1 fruit fly cellular context compared by ENCODE assay signal in the genomic region with DNA sequence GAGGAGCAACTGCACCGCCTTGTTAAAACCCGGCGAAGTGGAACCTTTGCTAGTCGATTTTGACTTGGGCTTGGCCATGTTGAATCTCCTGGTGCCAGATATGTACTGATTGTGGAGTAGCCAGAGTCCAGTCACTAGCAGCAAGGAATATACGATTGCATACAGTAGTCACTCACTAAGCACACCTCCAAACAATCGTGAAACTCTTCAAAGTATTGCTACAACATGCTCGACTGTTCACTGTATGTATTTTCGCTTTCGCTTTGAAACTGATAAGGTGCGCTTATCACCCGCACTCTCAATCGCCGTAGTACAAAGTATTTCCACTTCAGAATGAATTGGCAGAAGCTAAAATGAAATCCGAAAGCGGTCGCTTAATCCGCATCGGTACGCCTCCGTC.
TF ChIP-seq lines count a peak whose summit lies in the region.

No protein-coding gene starts in this region.

TF ChIP-seq in whole organism, embryonic, 481 proteins besides CTCF, POLR2A, EP300 and RAD21 (continued from another document and continues in another):
- TF ChIP-seq CG8290 (GFP tag; optimal IDR thresholded peaks at IDR 0.05; lab: Kevin White, UChicago) (no peak), CG8290 (tag; optimal IDR thresholded peaks at IDR 0.05; lab: Kevin White, UChicago) (peak in 1 of 2 experiments; percentile 97), Dfd (GFP tag; optimal IDR thresholded peaks at IDR 0.05; lab: Kevin White, UChicago) (no peak), gfzf (GFP tag; optimal IDR thresholded peaks at IDR 0.05; lab: Kevin White, UChicago) (no peak), CG34422 (GFP tag; IDR thresholded peaks at IDR 0.05; lab: Robert Waterston, UW) (peak; percentile 65), CG7987 (GFP tag; optimal IDR thresholded peaks at IDR 0.05; lab: Kevin White, UChicago) (peak; percentile 41), CG7556 (GFP tag; optimal IDR thresholded peaks at IDR 0.05; lab: Kevin White, UChicago) (peak; percentile 30), CG11085 (GFP tag; IDR thresholded peaks at IDR 0.05; lab: Robert Waterston, UW) (peak; percentile 55; the same call in 1 of the 2 replicates), Rfx (GFP tag; IDR thresholded peaks at IDR 0.05; lab: Robert Waterston, UW) (peak; percentile 88), CG11247 (GFP tag; IDR thresholded peaks at IDR 0.05; lab: Robert Waterston, UW) (peak; percentile 77), sim (GFP tag; IDR thresholded peaks at IDR 0.05; lab: Robert Waterston, UW) (no peak), lmd (GFP tag; IDR thresholded peaks at IDR 0.05; lab: Robert Waterston, UW) (peak; percentile 77), br (optimal IDR thresholded peaks at IDR 0.05; lab: Kevin White, UChicago) (no peak), TFAM (GFP tag; optimal IDR thresholded peaks at IDR 0.05; lab: Kevin White, UChicago) (no peak), CG18764 (GFP tag; optimal IDR thresholded peaks at IDR 0.05; lab: Kevin White, UChicago) (peak; percentile 29), Ptx1 (GFP tag; IDR thresholded peaks at IDR 0.05; lab: Robert Waterston, UW) (peak; percentile 69), CG13296 (GFP tag; optimal IDR thresholded peaks at IDR 0.05; lab: Kevin White, UChicago) (peak; percentile 62), CG17829 (tag; optimal IDR thresholded peaks at IDR 0.05; lab: Kevin White, UChicago) (peak; percentile 47), CG4404 (GFP tag; IDR thresholded peaks at IDR 0.05; lab: Robert Waterston, UW) (no peak), Sox100B (GFP tag; optimal IDR thresholded peaks at IDR 0.05; lab: Kevin White, UChicago) (no peak), inv (GFP tag; IDR thresholded peaks at IDR 0.05; lab: Robert Waterston, UW; ENCODE audit: partially characterized antibody) (no peak), rib (GFP tag; IDR thresholded peaks at IDR 0.05; lab: Robert Waterston, UW) (peak; percentile 69; the same call in 1 of the 2 replicates), GATAe (GFP tag; conservative IDR thresholded peaks at IDR 0.05; lab: Robert Waterston, UW) (peak; percentile 94), CG2120 (GFP tag; optimal IDR thresholded peaks at IDR 0.05; lab: Kevin White, UChicago) (peak; percentile 90), CG12155 (GFP tag; optimal IDR thresholded peaks at IDR 0.05; lab: Kevin White, UChicago) (peak; percentile 64), Mad (GFP tag; optimal IDR thresholded peaks at IDR 0.05; lab: Kevin White, UChicago) (peak; percentile 11), Dll (GFP tag; IDR thresholded peaks at IDR 0.05; lab: Robert Waterston, UW; ENCODE audit: partially characterized antibody) (no peak), Hsf (GFP tag; optimal IDR thresholded peaks at IDR 0.05; lab: Kevin White, UChicago) (peak; percentile 66), Deaf1 (tag; optimal IDR thresholded peaks at IDR 0.05; lab: Kevin White, UChicago) (peak; percentile 49), Doc3 (GFP tag; IDR thresholded peaks at IDR 0.05; lab: Robert Waterston, UW; ENCODE audit: partially characterized antibody) (no peak), CG8359 (GFP tag; optimal IDR thresholded peaks at IDR 0.05; lab: Kevin White, UChicago; ENCODE audit: borderline replicate concordance) (no peak), gem (tag; optimal IDR thresholded peaks at IDR 0.05; lab: Kevin White, UChicago) (peak; percentile 51), CG12236 (GFP tag; optimal IDR thresholded peaks at IDR 0.05; lab: Kevin White, UChicago) (no peak), CG8765 (GFP tag; IDR thresholded peaks at IDR 0.05; lab: Robert Waterston, UW) (no peak), CG3065 (GFP tag; optimal IDR thresholded peaks at IDR 0.05; lab: Kevin White, UChicago) (no peak), CG1647 (GFP tag; optimal IDR thresholded peaks at IDR 0.05; lab: Kevin White, UChicago) (peak; percentile 65), zfh1 (GFP tag; IDR thresholded peaks at IDR 0.05; lab: Robert Waterston, UW) (peak; percentile 67; the same call in 2 of the 3 replicates), CG6272 (GFP tag; IDR thresholded peaks at IDR 0.05; lab: Robert Waterston, UW) (peak; percentile 35; the same call in 1 of the 2 replicates), vnd (GFP tag; IDR thresholded peaks at IDR 0.05; lab: Robert Waterston, UW; ENCODE audit: partially characterized antibody) (no peak), Mes4 (GFP tag; optimal IDR thresholded peaks at IDR 0.05; lab: Kevin White, UChicago) (no peak), sens-2 (GFP tag; IDR thresholded peaks at IDR 0.05; lab: Robert Waterston, UW) (no peak), org-1 (GFP tag; optimal IDR thresholded peaks at IDR 0.05; lab: Kevin White, UChicago) (peak; percentile 49), CG4328 (GFP tag; optimal IDR thresholded peaks at IDR 0.05; lab: Kevin White, UChicago) (peak; percentile 58), Dp (GFP tag; optimal IDR thresholded peaks at IDR 0.05; lab: Kevin White, UChicago) (no peak), Hmx (GFP tag; optimal IDR thresholded peaks at IDR 0.05; lab: Kevin White, UChicago) (no peak), sqz (GFP tag; optimal IDR thresholded peaks at IDR 0.05; lab: Kevin White, UChicago) (no peak), CG12744 (GFP tag; optimal IDR thresholded peaks at IDR 0.05; lab: Kevin White, UChicago) (peak; percentile 54), Hey (tag; optimal IDR thresholded peaks at IDR 0.05; lab: Kevin White, UChicago) (no peak), Trl (optimal IDR thresholded peaks at IDR 0.05; lab: Kevin White, UChicago) (no peak), Trl (GFP tag; optimal IDR thresholded peaks at IDR 0.05; lab: Kevin White, UChicago) (peak; percentile 72), kni (GFP tag; optimal IDR thresholded peaks at IDR 0.05; lab: Kevin White, UChicago) (no peak), CG1529 (GFP tag; optimal IDR thresholded peaks at IDR 0.05; lab: Kevin White, UChicago) (no peak), CG18476 (GFP tag; optimal IDR thresholded peaks at IDR 0.05; lab: Kevin White, UChicago) (peak; percentile 12), CG6791 (GFP tag; IDR thresholded peaks at IDR 0.05; lab: Robert Waterston, UW; ENCODE audit: partially characterized antibody) (no peak), CG17186 (GFP tag; optimal IDR thresholded peaks at IDR 0.05; lab: Kevin White, UChicago) (no peak), corto (GFP tag; optimal IDR thresholded peaks at IDR 0.05; lab: Kevin White, UChicago) (peak; percentile 79), p53 (GFP tag; optimal IDR thresholded peaks at IDR 0.05; lab: Kevin White, UChicago) (no peak), Rx (GFP tag; IDR thresholded peaks at IDR 0.05; lab: Robert Waterston, UW) (peak; percentile 63; the same call in 1 of the 2 replicates), HmgD (GFP tag; optimal IDR thresholded peaks at IDR 0.05; lab: Kevin White, UChicago) (peak; percentile 13), zen (tag; optimal IDR thresholded peaks at IDR 0.05; lab: Kevin White, UChicago) (no peak), chif (GFP tag; optimal IDR thresholded peaks at IDR 0.05; lab: Kevin White, UChicago) (peak; percentile 41 to 56), tup (GFP tag; optimal IDR thresholded peaks at IDR 0.05; lab: Kevin White, UChicago) (peak; percentile 39), B-H1 (GFP tag; IDR thresholded peaks at IDR 0.05; lab: Robert Waterston, UW) (peak; percentile 57; the same call in 2 of the 3 replicates), trh (GFP tag; optimal IDR thresholded peaks at IDR 0.05; lab: Kevin White, UChicago) (peak; percentile 10), CG2678 (tag; optimal IDR thresholded peaks at IDR 0.05; lab: Kevin White, UChicago) (peak; percentile 72), Opbp (GFP tag; IDR thresholded peaks at IDR 0.05; lab: Robert Waterston, UW; ENCODE audit: partially characterized antibody) (no peak), CG3995 (GFP tag; optimal IDR thresholded peaks at IDR 0.05; lab: Kevin White, UChicago) (no peak), eve (GFP tag; optimal IDR thresholded peaks at IDR 0.05; lab: Kevin White, UChicago) (no peak), CG11093 (GFP tag; IDR thresholded peaks at IDR 0.05; lab: Robert Waterston, UW) (peak; percentile 43; the same call in 1 of the 3 replicates), CG31365 (tag; optimal IDR thresholded peaks at IDR 0.05; lab: Kevin White, UChicago) (no peak), cwo (GFP tag; optimal IDR thresholded peaks at IDR 0.05; lab: Kevin White, UChicago) (peak; percentile 77), CG14050 (GFP tag; IDR thresholded peaks at IDR 0.05; lab: Robert Waterston, UW) (peak; percentile 41; the same call in 1 of the 3 replicates), CG4854 (GFP tag; optimal IDR thresholded peaks at IDR 0.05; lab: Kevin White, UChicago) (peak; percentile 6), CG8089 (GFP tag; optimal IDR thresholded peaks at IDR 0.05; lab: Kevin White, UChicago) (peak; percentile 13), onecut (GFP tag; IDR thresholded peaks at IDR 0.05; lab: Robert Waterston, UW) (peak; percentile 70), slou (GFP tag; optimal IDR thresholded peaks at IDR 0.05; lab: Kevin White, UChicago) (no peak), dan (GFP tag; IDR thresholded peaks at IDR 0.05; lab: Robert Waterston, UW) (no peak), CG17359 (tag; optimal IDR thresholded peaks at IDR 0.05; lab: Kevin White, UChicago) (peak; percentile 66), CG13894 (tag; optimal IDR thresholded peaks at IDR 0.05; lab: Kevin White, UChicago) (peak; percentile 65), CG17802 (tag; optimal IDR thresholded peaks at IDR 0.05; lab: Kevin White, UChicago) (no peak), CG2712 (tag; optimal IDR thresholded peaks at IDR 0.05; lab: Kevin White, UChicago) (peak; percentile 42), Hmr (GFP tag; optimal IDR thresholded peaks at IDR 0.05; lab: Kevin White, UChicago) (peak; percentile 85), run (tag; optimal IDR thresholded peaks at IDR 0.05; lab: Kevin White, UChicago) (peak; percentile 42), CG11695 (GFP tag; IDR thresholded peaks at IDR 0.05; lab: Robert Waterston, UW) (peak; percentile 62; the same call in 1 of the 3 replicates), CG10321 (GFP tag; IDR thresholded peaks at IDR 0.05; lab: Robert Waterston, UW) (peak; percentile 38; the same call in 1 of the 2 replicates), ash1 (GFP tag; optimal IDR thresholded peaks at IDR 0.05; lab: Kevin White, UChicago) (peak; percentile 79), D (optimal IDR thresholded peaks at IDR 0.05; lab: Kevin White, UChicago) (no peak), D (GFP tag; optimal IDR thresholded peaks at IDR 0.05; lab: Kevin White, UChicago) (no peak), gcm (GFP tag; optimal IDR thresholded peaks at IDR 0.05; lab: Kevin White, UChicago) (no peak), Pdp1 (GFP tag; optimal IDR thresholded peaks at IDR 0.05; lab: Kevin White, UChicago) (peak; percentile 46 to 71), Max (GFP tag; optimal IDR thresholded peaks at IDR 0.05; lab: Kevin White, UChicago) (peak; percentile 41), Ada2b (GFP tag; IDR thresholded peaks at IDR 0.05; lab: Robert Waterston, UW) (peak; percentile 67), pan (optimal IDR thresholded peaks at IDR 0.05; lab: Kevin White, UChicago) (no peak), pan (GFP tag; optimal IDR thresholded peaks at IDR 0.05 in 1 of 2, IDR thresholded peaks at IDR 0.05 in 1 of 2) (peak in 1 of 2 experiments; percentile 80), CG32767 (GFP tag; IDR thresholded peaks at IDR 0.05; lab: Robert Waterston, UW) (no peak), fd102C (GFP tag; optimal IDR thresholded peaks at IDR 0.05; lab: Kevin White, UChicago) (no peak), CG11456 (GFP tag; IDR thresholded peaks at IDR 0.05; lab: Robert Waterston, UW) (peak; percentile 88), CG3838 (GFP tag; optimal IDR thresholded peaks at IDR 0.05; lab: Kevin White, UChicago) (no peak), scrt (GFP tag; optimal IDR thresholded peaks at IDR 0.05; lab: Kevin White, UChicago) (peak; percentile 59), Med (GFP tag; lab: Kevin White, UChicago) (peak; percentile 95), ems (GFP tag; optimal IDR thresholded peaks at IDR 0.05; lab: Kevin White, UChicago) (peak; percentile 63), ro (GFP tag; IDR thresholded peaks at IDR 0.05; lab: Robert Waterston, UW) (no peak), Hr3 (GFP tag; optimal IDR thresholded peaks at IDR 0.05; lab: Kevin White, UChicago) (peak; percentile 26), Hr39 (optimal IDR thresholded peaks at IDR 0.05; lab: Kevin White, UChicago) (no peak), Poxn (GFP tag; IDR thresholded peaks at IDR 0.05; lab: Robert Waterston, UW) (peak; percentile 4; the same call in 1 of the 2 replicates), CG10274 (GFP tag; optimal IDR thresholded peaks at IDR 0.05; lab: Kevin White, UChicago) (no peak), bab2 (GFP tag; optimal IDR thresholded peaks at IDR 0.05; lab: Kevin White, UChicago) (peak; percentile 58), Dbx (GFP tag; IDR thresholded peaks at IDR 0.05; lab: Robert Waterston, UW) (peak; percentile 88), ken (GFP tag; IDR thresholded peaks at IDR 0.05; lab: Robert Waterston, UW) (peak; percentile 77; the same call in 2 of the 3 replicates), dm (GFP tag; optimal IDR thresholded peaks at IDR 0.05; lab: Kevin White, UChicago) (peak; percentile 53), shn (GFP tag; optimal IDR thresholded peaks at IDR 0.05; lab: Kevin White, UChicago) (peak; percentile 41), Ssrp (tag; optimal IDR thresholded peaks at IDR 0.05; lab: Kevin White, UChicago) (peak; percentile 10), sima (GFP tag; optimal IDR thresholded peaks at IDR 0.05; lab: Kevin White, UChicago) (no peak), stc (GFP tag; IDR thresholded peaks at IDR 0.05; lab: Robert Waterston, UW) (0 out of 2 replicates have a peak, but pooled peaks have one; percentile 18), CG7357 (GFP tag; IDR thresholded peaks at IDR 0.05; lab: Robert Waterston, UW) (peak; percentile 37; the same call in 1 of the 3 replicates), ssp (GFP tag; IDR thresholded peaks at IDR 0.05; lab: Robert Waterston, UW) (peak; percentile 36; the same call in 1 of the 2 replicates), MTF-1 (GFP tag; optimal IDR thresholded peaks at IDR 0.05; lab: Kevin White, UChicago; ENCODE audit: borderline replicate concordance) (peak; percentile 62), insv (GFP tag; optimal IDR thresholded peaks at IDR 0.05; lab: Kevin White, UChicago) (no peak), kay (GFP tag; optimal IDR thresholded peaks at IDR 0.05; lab: Kevin White, UChicago) (peak; percentile 25), pita (GFP tag; optimal IDR thresholded peaks at IDR 0.05; lab: Kevin White, UChicago) (no peak), CG3847 (GFP tag; IDR thresholded peaks at IDR 0.05; lab: Robert Waterston, UW) (peak; percentile 79), Usf (GFP tag; optimal IDR thresholded peaks at IDR 0.05; lab: Kevin White, UChicago) (peak; percentile 35), CG11696 (GFP tag; IDR thresholded peaks at IDR 0.05; lab: Robert Waterston, UW) (no peak), E2f2 (GFP tag; IDR thresholded peaks at IDR 0.05; lab: Robert Waterston, UW) (peak; percentile 39; the same call in 1 of the 2 replicates), Bgb (GFP tag; IDR thresholded peaks at IDR 0.05; lab: Robert Waterston, UW; ENCODE audit: partially characterized antibody) (no peak)
